4 worm cellular contexts compared by ENCODE assay signal in genomic region chrIV:1054736-1055135, ce11.
TF ChIP-seq lines count a peak whose summit lies in the region.

Gene dcap-1, minus strand, starts transcription at chrIV:1054794.

TF ChIP-seq in whole organism, L1 larva, 84 proteins besides CTCF, POLR2A, EP300 and RAD21 (continued from another document):
- TF ChIP-seq aha-1 (tag; optimal IDR thresholded peaks at IDR 0.05; lab: Kevin White, UChicago) (no peak), efl-1 (optimal IDR thresholded peaks at IDR 0.05; lab: Kevin White, UChicago) (peak; percentile 48 to 63), efl-1 (GFP tag; optimal IDR thresholded peaks at IDR 0.05 in 1 of 2; lab: Kevin White, UChicago) (peak; percentile 60 to 91), nhr-20 (tag; optimal IDR thresholded peaks at IDR 0.05; lab: Kevin White, UChicago) (peak; percentile 2), fkh-10 (GFP tag; optimal IDR thresholded peaks at IDR 0.05; lab: Kevin White, UChicago) (no peak), snpc-4 (tag; optimal IDR thresholded peaks at IDR 0.05; lab: Kevin White, UChicago) (peak; percentile 19), dpl-1 (GFP tag; optimal IDR thresholded peaks at IDR 0.05; lab: Kevin White, UChicago) (peak; percentile 26 to 62 (median 47)), unc-98 (GFP tag; IDR thresholded peaks at IDR 0.05; lab: Robert Waterston, UW) (no peak), zag-1 (tag; optimal IDR thresholded peaks at IDR 0.05; lab: Kevin White, UChicago) (no peak), fkh-8 (tag; optimal IDR thresholded peaks at IDR 0.05; lab: Kevin White, UChicago) (no peak), ces-1 (GFP tag; optimal IDR thresholded peaks at IDR 0.05; lab: Kevin White, UChicago) (no peak), mef-2 (tag; optimal IDR thresholded peaks at IDR 0.05; lab: Kevin White, UChicago) (no peak), unc-130 (tag; optimal IDR thresholded peaks at IDR 0.05; lab: Kevin White, UChicago) (no peak), elt-3 (tag; optimal IDR thresholded peaks at IDR 0.05; lab: Kevin White, UChicago) (no peak), lin-39 (tag; optimal IDR thresholded peaks at IDR 0.05; lab: Kevin White, UChicago) (no peak), Y116A8C.19 (tag; optimal IDR thresholded peaks at IDR 0.05; lab: Kevin White, UChicago; ENCODE audit: borderline replicate concordance) (no peak), nhr-90 (tag; optimal IDR thresholded peaks at IDR 0.05; lab: Kevin White, UChicago; ENCODE audit: poor library complexity) (no peak), nhr-85 (tag; lab: Kevin White, UChicago) (peak; percentile 74), nhr-11 (tag; optimal IDR thresholded peaks at IDR 0.05; lab: Kevin White, UChicago) (no peak), lin-15B (tag; optimal IDR thresholded peaks at IDR 0.05; lab: Kevin White, UChicago) (peak; percentile 2), swsn-7 (tag; optimal IDR thresholded peaks at IDR 0.05; lab: Kevin White, UChicago) (peak; percentile 31), tbx-2 (tag; optimal IDR thresholded peaks at IDR 0.05; lab: Kevin White, UChicago) (peak; percentile 29), rnt-1 (tag; optimal IDR thresholded peaks at IDR 0.05; lab: Kevin White, UChicago) (peak; percentile 6), lsy-2 (tag; optimal IDR thresholded peaks at IDR 0.05; lab: Kevin White, UChicago) (peak; percentile 49 to 69), xbp-1 (tag; optimal IDR thresholded peaks at IDR 0.05; lab: Kevin White, UChicago) (peak; percentile 37), nhr-19 (GFP tag; conservative IDR thresholded peaks at IDR 0.05; lab: Robert Waterston, UW) (0 out of 2 replicates have a peak, but pooled peaks have one; percentile 20), skn-1 (tag; optimal IDR thresholded peaks at IDR 0.05; lab: Kevin White, UChicago) (no peak), tlp-1 (tag; optimal IDR thresholded peaks at IDR 0.05; lab: Kevin White, UChicago) (no peak), lin-35 (GFP tag; optimal IDR thresholded peaks at IDR 0.05; lab: Kevin White, UChicago) (peak; percentile 46 to 59), aly-2 (tag; optimal IDR thresholded peaks at IDR 0.05; lab: Kevin White, UChicago) (peak; percentile 7), blmp-1 (tag; optimal IDR thresholded peaks at IDR 0.05; lab: Kevin White, UChicago) (peak; percentile 21), isw-1 (GFP tag; IDR thresholded peaks at IDR 0.05; lab: Robert Waterston, UW) (peak; percentile 20; the same call in 1 of the 2 replicates)

TF ChIP-seq in whole organism, L2 larva, 48 proteins besides CTCF, POLR2A, EP300 and RAD21 (continued from another document):
- TF ChIP-seq sma-9 (GFP tag; optimal IDR thresholded peaks at IDR 0.05; lab: Kevin White, UChicago) (no peak), sma-9 (tag; optimal IDR thresholded peaks at IDR 0.05; lab: Kevin White, UChicago) (no peak), C34F6.9 (tag; optimal IDR thresholded peaks at IDR 0.05; lab: Kevin White, UChicago) (peak; percentile 22), unc-55 (GFP tag; optimal IDR thresholded peaks at IDR 0.05; lab: Kevin White, UChicago) (peak; percentile 51), lsy-2 (tag; optimal IDR thresholded peaks at IDR 0.05; lab: Kevin White, UChicago) (peak; percentile 24 to 55)

TF ChIP-seq in whole organism, L3 larva, 47 proteins besides CTCF, POLR2A, EP300 and RAD21 (continued from another document):
- TF ChIP-seq R02D3.7 (tag; optimal IDR thresholded peaks at IDR 0.05; lab: Kevin White, UChicago) (peak; percentile 95), nhr-28 (tag; optimal IDR thresholded peaks at IDR 0.05; lab: Kevin White, UChicago) (no peak), hmg-11 (tag; optimal IDR thresholded peaks at IDR 0.05; lab: Kevin White, UChicago) (peak; percentile 2), egl-27 (tag; optimal IDR thresholded peaks at IDR 0.05; lab: Kevin White, UChicago) (no peak), nhr-12 (tag; optimal IDR thresholded peaks at IDR 0.05; lab: Kevin White, UChicago) (no peak), ZK546.5 (tag; optimal IDR thresholded peaks at IDR 0.05; lab: Kevin White, UChicago) (no peak), nhr-23 (tag; optimal IDR thresholded peaks at IDR 0.05; lab: Kevin White, UChicago) (no peak), mml-1 (tag; optimal IDR thresholded peaks at IDR 0.05; lab: Kevin White, UChicago) (no peak), lin-15B (tag; optimal IDR thresholded peaks at IDR 0.05; lab: Kevin White, UChicago) (peak; percentile 64), pha-4 (tag; optimal IDR thresholded peaks at IDR 0.05; lab: Kevin White, UChicago) (peak; percentile 45), lsy-12 (tag; optimal IDR thresholded peaks at IDR 0.05; lab: Kevin White, UChicago) (no peak)

TF ChIP-seq in whole organism, L4 larva, 104 proteins besides CTCF, POLR2A, EP300 and RAD21 (continued from another document):
- no peak for TF ChIP-seq daf-16 (GFP tag; optimal IDR thresholded peaks at IDR 0.05; lab: Kevin White, UChicago)
- TF ChIP-seq daf-16 (tag; optimal IDR thresholded peaks at IDR 0.05; lab: Kevin White, UChicago), result peak; percentile 23
